Worm (Caenorhabditis elegans) whole organism, midembryonic: ENCODE results near the gene slcr-46.1.

Experiments
- T22C8.4 ChIP-seq: fragments of 200-800 bp; sonication (Bioruptor generic); IDR thresholded peaks from 2 replicates; pipeline ENCODE4 v1.3.6; 2022; ENCODE audit warnings: missing genetic modification characterization, missing compliant biosample characterization
- cog-1 ChIP-seq: sonication (generic microtip); optimal IDR thresholded peaks from 2 replicates; lab custom pipeline; 2016; ENCODE audit warnings: missing genetic modification characterization, missing compliant biosample characterization
- flt-1 ChIP-seq: fragments of 200-800 bp; sonication (Bioruptor generic); IDR thresholded peaks from 2 replicates; pipeline ENCODE4 v1.3.6; 2022; ENCODE audit warnings: missing genetic modification characterization, missing compliant biosample characterization
- klf-2 ChIP-seq: fragments of 200-800 bp; sonication (Bioruptor generic); conservative IDR thresholded peaks from 2 replicates; pipeline ENCODE4 v1.3.6; 2022; ENCODE audit warnings: missing genetic modification reagents, missing genetic modification characterization, missing compliant biosample characterization
- med-1 ChIP-seq: sonication (generic microtip); optimal IDR thresholded peaks from 2 replicates; lab custom pipeline; 2017; ENCODE audit warnings: missing genetic modification characterization, mild to moderate bottlenecking, missing compliant biosample characterization, antibody characterized with exemption, missing genetic modification reagents; ENCODE audit not compliant: insufficient read depth
- ref-1 ChIP-seq: fragments of 200-800 bp; sonication (Bioruptor generic); conservative IDR thresholded peaks from 2 replicates; pipeline ENCODE4 v1.3.6; 2022; ENCODE audit warnings: missing genetic modification reagents, missing genetic modification characterization, missing compliant biosample characterization
- ztf-23 ChIP-seq: fragments of 200-800 bp; sonication (Bioruptor generic); IDR thresholded peaks from 2 replicates; pipeline ENCODE4 v1.3.6; 2022; ENCODE audit warnings: missing genetic modification reagents, missing genetic modification characterization, missing compliant biosample characterization
- ztf-29 ChIP-seq: fragments of 200-800 bp; sonication (Bioruptor generic); IDR thresholded peaks from 2 replicates; pipeline ENCODE4 v1.3.6; 2022; ENCODE audit warnings: missing genetic modification reagents, missing genetic modification characterization, missing compliant biosample characterization

ce11 chrX:4649097-4649496 is 16.9 kb downstream of the slcr-46.1 start, which contains the start of gene ent-5:
- TF ChIP-seq ztf-23 (GFP tag; lab: Robert Waterston, UW) (no peak), flt-1 (GFP tag; lab: Robert Waterston, UW) (no peak), T22C8.4 (GFP tag; lab: Robert Waterston, UW) (no peak), klf-2 (GFP tag; lab: Robert Waterston, UW) (no peak), ref-1 (GFP tag; lab: Robert Waterston, UW) (no peak), ztf-29 (no peak), cog-1 (tag; lab: Kevin White, UChicago) (no peak), med-1 (GFP tag; lab: Kevin White, UChicago) (no peak)
